Worm (Caenorhabditis elegans): ENCODE results near the gene scav-3.

The scav-3 gene

DNA sequence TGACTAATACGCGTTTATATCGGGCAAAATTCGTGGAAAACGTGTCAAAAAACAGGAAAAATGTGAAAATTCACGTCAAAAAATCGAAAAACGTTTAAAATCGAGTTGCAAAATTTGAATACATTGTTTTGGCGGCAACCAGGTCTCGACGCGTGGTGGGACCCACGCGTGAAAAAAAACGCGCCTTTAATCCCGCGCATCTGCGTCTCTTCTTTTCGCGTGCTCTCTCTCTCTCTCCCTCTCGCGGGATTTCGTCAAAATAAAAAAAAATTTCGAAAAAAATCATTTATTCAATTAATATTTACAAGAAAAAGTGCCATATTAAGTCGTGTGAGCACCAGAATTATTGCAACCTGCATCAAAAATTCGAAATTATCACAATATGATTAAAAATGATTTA is 3.3 kb downstream of the scav-3 start, which contains the start of gene ani-1 (continued):
- TF ChIP-seq ces-1 (GFP tag; optimal IDR thresholded peaks at IDR 0.05) (no peak), hlh-30 (tag; optimal IDR thresholded peaks at IDR 0.05; ENCODE audit: insufficient read depth) (peak; percentile 54), set-16 (GFP tag; IDR thresholded peaks at IDR 0.05) (no peak), nhr-102 (tag; optimal IDR thresholded peaks at IDR 0.05) (peak; percentile 14), ctbp-1 (GFP tag; IDR thresholded peaks at IDR 0.05) (no peak), fkh-10 (GFP tag; optimal IDR thresholded peaks at IDR 0.05) (no peak), zfp-2 (tag; optimal IDR thresholded peaks at IDR 0.05) (no peak), attf-4 (tag; optimal IDR thresholded peaks at IDR 0.05) (no peak), T20F7.1 (GFP tag; optimal IDR thresholded peaks at IDR 0.05) (no peak), spr-1 (tag; optimal IDR thresholded peaks at IDR 0.05) (peak; percentile 10), hlh-11 (tag; optimal IDR thresholded peaks at IDR 0.05) (no peak), dmd-8 (GFP tag; IDR thresholded peaks at IDR 0.05) (no peak), ama-1 (optimal IDR thresholded peaks at IDR 0.05) (peak; percentile 92), egl-27 (tag; optimal IDR thresholded peaks at IDR 0.05) (no peak), jun-1 (tag; optimal IDR thresholded peaks at IDR 0.05) (no peak), cey-2 (tag; optimal IDR thresholded peaks at IDR 0.05; ENCODE audit: borderline replicate concordance, insufficient read depth) (no peak), snpc-4 (tag; optimal IDR thresholded peaks at IDR 0.05) (no peak), duxl-1 (tag; optimal IDR thresholded peaks at IDR 0.05; ENCODE audit: poor library complexity) (peak; percentile 5), ztf-11 (tag; optimal IDR thresholded peaks at IDR 0.05) (no peak), ztf-7 (tag; optimal IDR thresholded peaks at IDR 0.05) (no peak), lin-1 (GFP tag; IDR thresholded peaks at IDR 0.05) (no peak), nhr-42 (GFP tag; IDR thresholded peaks at IDR 0.05) (no peak), ceh-82 (tag; optimal IDR thresholded peaks at IDR 0.05) (no peak), F49E8.2 (tag; optimal IDR thresholded peaks at IDR 0.05; ENCODE audit: borderline replicate concordance) (peak; percentile 31), Y75B8A.6 (GFP tag; IDR thresholded peaks at IDR 0.05) (no peak), zip-11 (GFP tag; IDR thresholded peaks at IDR 0.05) (no peak), mdt-29 (GFP tag; IDR thresholded peaks at IDR 0.05) (no peak), zfp-3 (GFP tag; conservative IDR thresholded peaks at IDR 0.05) (0 out of 2 replicates have a peak, but pooled peaks have one; percentile 24), pqm-1 (tag; optimal IDR thresholded peaks at IDR 0.05) (no peak), daf-19 (GFP tag; conservative IDR thresholded peaks at IDR 0.05) (no peak), ceh-44 (GFP tag; IDR thresholded peaks at IDR 0.05) (no peak), madf-5 (GFP tag; IDR thresholded peaks at IDR 0.05) (no peak), daf-16 (GFP tag; optimal IDR thresholded peaks at IDR 0.05) (no peak), daf-16 (tag; optimal IDR thresholded peaks at IDR 0.05) (no peak), ZK337.2 (GFP tag; IDR thresholded peaks at IDR 0.05) (no peak), sdz-12 (GFP tag; optimal IDR thresholded peaks at IDR 0.05) (no peak), tag-97 (GFP tag; IDR thresholded peaks at IDR 0.05) (no peak), nhr-11 (tag; optimal IDR thresholded peaks at IDR 0.05) (no peak), tra-1 (GFP tag; IDR thresholded peaks at IDR 0.05) (no peak), nhr-48 (tag; optimal IDR thresholded peaks at IDR 0.05) (no peak), madf-9 (GFP tag; conservative IDR thresholded peaks at IDR 0.05) (no peak), snpc-1.2 (GFP tag; IDR thresholded peaks at IDR 0.05) (peak; percentile 30; the same call in 1 of the 2 replicates), dve-1 (tag; optimal IDR thresholded peaks at IDR 0.05; ENCODE audit: insufficient read depth) (peak; percentile 24), daf-12 (tag; optimal IDR thresholded peaks at IDR 0.05) (no peak), dmd-9 (GFP tag; IDR thresholded peaks at IDR 0.05) (no peak), T26A8.4 (GFP tag; IDR thresholded peaks at IDR 0.05) (0 out of 2 replicates have a peak, but pooled peaks have one; percentile 18), fos-1 (tag; optimal IDR thresholded peaks at IDR 0.05) (no peak), dpl-1 (GFP tag; optimal IDR thresholded peaks at IDR 0.05) (peak; percentile 87), lin-38 (GFP tag; IDR thresholded peaks at IDR 0.05) (peak; percentile 77), egl-43 (GFP tag; IDR thresholded peaks at IDR 0.05) (no peak), Y105C5A.15 (GFP tag; IDR thresholded peaks at IDR 0.05) (no peak), lir-3 (tag; optimal IDR thresholded peaks at IDR 0.05) (no peak)

Data from whole organism, L4 larva.